Worm (Caenorhabditis elegans): Measurements from ENCODE around the gene B0272.4.
A peak's percentile ranks its signal among the peaks of the same experiment; 100 is the strongest.

B0272.4 gene

ce11 chrX:9417948-9418347, 10.3 kb upstream of the B0272.4 start:
- TF ChIP-seq unc-55 (GFP tag; optimal IDR thresholded peaks at IDR 0.05) (no peak), mbf-1 (tag; optimal IDR thresholded peaks at IDR 0.05) (no peak), unc-39 (tag; optimal IDR thresholded peaks at IDR 0.05) (no peak)

ce11 chrX:9431002-9431482, 2.8 kb downstream of the B0272.4 start, which contains the start of gene B0272.3:
TSS of gene B0272.3 (plus strand) at chrX:9431432.
- TF ChIP-seq nhr-25 (tag; optimal IDR thresholded peaks at IDR 0.05) (peak; percentile 46), sem-4 (tag; optimal IDR thresholded peaks at IDR 0.05) (peak; percentile 30), crh-2 (tag; optimal IDR thresholded peaks at IDR 0.05) (peak; percentile 73), ama-1 (optimal IDR thresholded peaks at IDR 0.05) (no peak), skn-1 (tag; optimal IDR thresholded peaks at IDR 0.05) (peak; percentile 5), blmp-1 (tag; optimal IDR thresholded peaks at IDR 0.05; ENCODE audit: insufficient read depth) (no peak), sma-3 (GFP tag; optimal IDR thresholded peaks at IDR 0.05) (peak; percentile 69), fos-1 (tag; optimal IDR thresholded peaks at IDR 0.05) (peak; percentile 65), F13H6.1 (tag; optimal IDR thresholded peaks at IDR 0.05) (peak; percentile 67), unc-39 (tag; optimal IDR thresholded peaks at IDR 0.05) (no peak), gmeb-1 (tag; optimal IDR thresholded peaks at IDR 0.05) (peak; percentile 56), nhr-129 (tag; optimal IDR thresholded peaks at IDR 0.05) (peak; percentile 61), nhr-237 (tag; optimal IDR thresholded peaks at IDR 0.05) (no peak), egl-27 (tag; optimal IDR thresholded peaks at IDR 0.05) (peak; percentile 29), nhr-21 (tag; optimal IDR thresholded peaks at IDR 0.05) (peak; percentile 73), sma-9 (GFP tag; optimal IDR thresholded peaks at IDR 0.05) (peak; percentile 69), sma-9 (tag; optimal IDR thresholded peaks at IDR 0.05) (no peak), elt-3 (tag; optimal IDR thresholded peaks at IDR 0.05) (no peak), aly-2 (tag; optimal IDR thresholded peaks at IDR 0.05) (no peak), lsy-2 (tag; optimal IDR thresholded peaks at IDR 0.05) (peak in 1 of 2 experiments; percentile 39)

- no peak for TF ChIP-seq dmd-4 (tag; optimal IDR thresholded peaks at IDR 0.05)
- TF ChIP-seq F13H6.1 (tag; optimal IDR thresholded peaks at IDR 0.05) = no peak
- TF ChIP-seq skn-1 (tag; optimal IDR thresholded peaks at IDR 0.05) = no peak
- TF ChIP-seq mab-5 (tag; optimal IDR thresholded peaks at IDR 0.05) = no peak
- TF ChIP-seq unc-55 (GFP tag; optimal IDR thresholded peaks at IDR 0.05) = no peak
- no peak for TF ChIP-seq gmeb-1 (tag; optimal IDR thresholded peaks at IDR 0.05)
- no peak for TF ChIP-seq unc-39 (tag; optimal IDR thresholded peaks at IDR 0.05)
- no peak for TF ChIP-seq fos-1 (tag; optimal IDR thresholded peaks at IDR 0.05)
- TF ChIP-seq ama-1 (optimal IDR thresholded peaks at IDR 0.05) = no peak
- no peak for TF ChIP-seq mdl-1 (tag; optimal IDR thresholded peaks at IDR 0.05)
- no peak for TF ChIP-seq nhr-129 (tag; optimal IDR thresholded peaks at IDR 0.05)
- TF ChIP-seq aly-2 (tag; optimal IDR thresholded peaks at IDR 0.05) = no peak
- no peak for TF ChIP-seq lin-11 (tag; optimal IDR thresholded peaks at IDR 0.05)
- TF ChIP-seq nhr-12 (tag; optimal IDR thresholded peaks at IDR 0.05) = no peak
- TF ChIP-seq nhr-237 (tag; optimal IDR thresholded peaks at IDR 0.05) = no peak
- no peak for TF ChIP-seq R02D3.7 (tag; optimal IDR thresholded peaks at IDR 0.05)
- no peak for TF ChIP-seq lin-39 (tag; optimal IDR thresholded peaks at IDR 0.05)
Observed at ce11 chrX:9436843-9437312, 8.6 kb downstream of the B0272.4 start, which contains the start of gene tbb-4. TSS of gene tbb-4 (minus strand) at chrX:9436893.

ce11 chrX:9441512-9441911, 13.3 kb downstream of the B0272.4 start, which contains the start of gene memb-1:
TSS of gene memb-1 (minus strand) at chrX:9441571.
- TF ChIP-seq nhr-11 (tag; optimal IDR thresholded peaks at IDR 0.05) = no peak
- peak; percentile 63 for TF ChIP-seq nhr-25 (tag; optimal IDR thresholded peaks at IDR 0.05)
- no peak for TF ChIP-seq ztf-4 (tag; optimal IDR thresholded peaks at IDR 0.05)
- TF ChIP-seq ztf-1 (GFP tag; conservative IDR thresholded peaks at IDR 0.05) = no peak
- TF ChIP-seq dmd-4 (tag; optimal IDR thresholded peaks at IDR 0.05) = no peak
- peak; percentile 81 for TF ChIP-seq nhr-129 (tag; optimal IDR thresholded peaks at IDR 0.05)
- TF ChIP-seq mab-5 (tag; optimal IDR thresholded peaks at IDR 0.05) = peak; percentile 31
- TF ChIP-seq elt-3 (tag; optimal IDR thresholded peaks at IDR 0.05) = no peak
- TF ChIP-seq snpc-4 (tag; optimal IDR thresholded peaks at IDR 0.05) = peak; percentile 13
- peak; percentile 38 for TF ChIP-seq sma-3 (GFP tag; optimal IDR thresholded peaks at IDR 0.05)
- no peak for TF ChIP-seq ztf-11 (tag; optimal IDR thresholded peaks at IDR 0.05)
- no peak for TF ChIP-seq mdl-1 (tag; optimal IDR thresholded peaks at IDR 0.05)
- TF ChIP-seq zag-1 (tag; optimal IDR thresholded peaks at IDR 0.05) = peak; percentile 26
- TF ChIP-seq ZK546.5 (tag; optimal IDR thresholded peaks at IDR 0.05) = no peak
- TF ChIP-seq nhr-6 (tag; optimal IDR thresholded peaks at IDR 0.05) = no peak
- no peak for TF ChIP-seq unc-39 (tag; optimal IDR thresholded peaks at IDR 0.05)
- TF ChIP-seq nhr-23 (tag; optimal IDR thresholded peaks at IDR 0.05) = no peak
- TF ChIP-seq peb-1 (tag; optimal IDR thresholded peaks at IDR 0.05) = no peak
- TF ChIP-seq elt-1 (tag; optimal IDR thresholded peaks at IDR 0.05) = no peak
- no peak for TF ChIP-seq blmp-1 (tag; optimal IDR thresholded peaks at IDR 0.05; ENCODE audit: insufficient read depth)
- TF ChIP-seq nhr-10 (tag; optimal IDR thresholded peaks at IDR 0.05) = no peak
- TF ChIP-seq aly-2 (tag; optimal IDR thresholded peaks at IDR 0.05) = no peak
- no peak for TF ChIP-seq unc-62 (GFP tag; optimal IDR thresholded peaks at IDR 0.05)
- no peak for TF ChIP-seq mbf-1 (tag; optimal IDR thresholded peaks at IDR 0.05)
- TF ChIP-seq lsy-2 (tag; optimal IDR thresholded peaks at IDR 0.05) = peak in 1 of 2 experiments; percentile 72
- no peak for TF ChIP-seq alr-1 (tag; optimal IDR thresholded peaks at IDR 0.05)
- peak; percentile 62 for TF ChIP-seq lin-13 (GFP tag; optimal IDR thresholded peaks at IDR 0.05)
- no peak for TF ChIP-seq R02D3.7 (tag; optimal IDR thresholded peaks at IDR 0.05)
- TF ChIP-seq ama-1 (optimal IDR thresholded peaks at IDR 0.05) = no peak
- peak; percentile 28 for TF ChIP-seq egl-27 (tag; optimal IDR thresholded peaks at IDR 0.05)
- TF ChIP-seq fos-1 (tag; optimal IDR thresholded peaks at IDR 0.05) = peak; percentile 93
- peak; percentile 56 for TF ChIP-seq gmeb-1 (tag; optimal IDR thresholded peaks at IDR 0.05)
- TF ChIP-seq skn-1 (tag; optimal IDR thresholded peaks at IDR 0.05) = no peak
- no peak for TF ChIP-seq nhr-237 (tag; optimal IDR thresholded peaks at IDR 0.05)
